Fruit fly (Drosophila melanogaster) whole organism, wandering third instar larva: ENCODE data around the gene Ns4.

Experiments
- CG32264 ChIP-seq: fragments of 200-800 bp; sonication (Bioruptor generic); optimal IDR thresholded peaks from 2 replicates; lab custom pipeline; 2016; ENCODE audit warnings: missing biosample characterization, missing genetic modification characterization
- HLH106 ChIP-seq: fragments of 200-800 bp; optimal IDR thresholded peaks from 3 replicates; lab custom pipeline; 2019; ENCODE audit warnings: missing biosample characterization, mild to moderate bottlenecking, missing genetic modification characterization, moderate library complexity
- Hr83 ChIP-seq: fragments of 200-300 bp; sonication (Bioruptor generic); optimal IDR thresholded peaks from 2 replicates; lab custom pipeline; 2016; ENCODE audit warnings: missing biosample characterization, mild to moderate bottlenecking, missing genetic modification characterization, moderate library complexity; ENCODE audit not compliant: poor library complexity, severe bottlenecking
- Jra ChIP-seq: sonication (Bioruptor generic); optimal IDR thresholded peaks from 2 replicates; lab custom pipeline; 2016; ENCODE audit warnings: missing biosample characterization, missing genetic modification characterization
- N ChIP-seq: fragments of >200 bp; optimal IDR thresholded peaks from 2 replicates; lab custom pipeline; 2018; ENCODE audit warnings: missing biosample characterization, missing external identifiers, missing genetic modification characterization
- OdsH ChIP-seq: fragments of 200-800 bp; sonication (Bioruptor generic); optimal IDR thresholded peaks from 2 replicates; lab custom pipeline; 2016; ENCODE audit warnings: missing biosample characterization, mild to moderate bottlenecking, missing genetic modification characterization
- Rel ChIP-seq, 2 experiments: fragments of 200-800 bp; sonication (Bioruptor generic) in 1 of 2; optimal IDR thresholded peaks; 2 replicates in 1 of 2; 3 replicates in 1 of 2; lab custom pipeline; 2016 to 2019; ENCODE audit warnings: mild to moderate bottlenecking in 2 of 2, missing biosample characterization in 2 of 2, missing genetic modification characterization in 2 of 2, moderate library complexity in 1 of 2
- dl ChIP-seq, 2 experiments: fragments of 175-275, 200-275 bp in 1 of 2; fragments of 200-275 bp in 1 of 2; sonication (Bioruptor generic); optimal IDR thresholded peaks; lab custom pipeline; 2018; ENCODE audit warnings: mild to moderate bottlenecking in 2 of 2, missing biosample characterization in 2 of 2, missing genetic modification characterization in 2 of 2, moderate library complexity in 2 of 2; ENCODE audit not compliant: partially characterized antibody in 2 of 2, insufficient read depth in 1 of 2
- dmrt93B ChIP-seq: fragments of 200-800 bp; sonication (Bioruptor generic); optimal IDR thresholded peaks from 2 replicates; lab custom pipeline; 2018; ENCODE audit warnings: missing biosample characterization, mild to moderate bottlenecking, missing genetic modification characterization
- ey ChIP-seq: fragments of 200-800 bp; sonication (Bioruptor generic); optimal IDR thresholded peaks from 2 replicates; lab custom pipeline; 2016; ENCODE audit warnings: missing biosample characterization, missing genetic modification characterization
- foxo ChIP-seq, 2 experiments: fragments of 200-800 bp; sonication (Bioruptor generic); optimal IDR thresholded peaks; 2 replicates in 1 of 2; 3 replicates in 1 of 2; lab custom pipeline; 2016 to 2017; ENCODE audit warnings: missing biosample characterization in 2 of 2, missing genetic modification characterization in 2 of 2
- fru ChIP-seq: fragments of 200-800 bp; sonication (Bioruptor generic); optimal IDR thresholded peaks from 3 replicates; lab custom pipeline; 2016; ENCODE audit warnings: missing biosample characterization, mild to moderate bottlenecking, missing genetic modification characterization
- h ChIP-seq: fragments of 200-800 bp; sonication (Bioruptor generic); optimal IDR thresholded peaks from 3 replicates; lab custom pipeline; 2016; ENCODE audit warnings: missing biosample characterization, mild to moderate bottlenecking, missing genetic modification characterization
- jim ChIP-seq: fragments of 175-275, 200-325 bp; sonication (Bioruptor generic); optimal IDR thresholded peaks from 2 replicates; lab custom pipeline; 2016; ENCODE audit warnings: missing biosample characterization, mild to moderate bottlenecking, missing genetic modification characterization
- lola ChIP-seq: fragments of >200 bp; optimal IDR thresholded peaks from 2 replicates; lab custom pipeline; 2017; ENCODE audit warnings: missing biosample characterization, missing genetic modification characterization
- pan ChIP-seq: fragments of >200 bp; optimal IDR thresholded peaks from 2 replicates; lab custom pipeline; 2017
- psq ChIP-seq: fragments of 200-800 bp; sonication (Bioruptor generic); optimal IDR thresholded peaks from 3 replicates; lab custom pipeline; 2017; ENCODE audit warnings: missing biosample characterization, mild to moderate bottlenecking, missing genetic modification characterization, moderate library complexity
- rgr ChIP-seq: fragments of 200-800 bp; sonication (Bioruptor generic); optimal IDR thresholded peaks from 3 replicates; lab custom pipeline; 2016; ENCODE audit warnings: missing biosample characterization, mild to moderate bottlenecking, missing genetic modification characterization
- sage ChIP-seq: fragments of 200-800 bp; sonication (Bioruptor generic); optimal IDR thresholded peaks from 2 replicates; lab custom pipeline; 2016; ENCODE audit warnings: missing biosample characterization, mild to moderate bottlenecking, missing genetic modification characterization
- woc ChIP-seq: sonication (Bioruptor generic); optimal IDR thresholded peaks from 2 replicates; lab custom pipeline; 2016; ENCODE audit warnings: missing biosample characterization, mild to moderate bottlenecking, missing genetic modification characterization

Gene Ns4

dm6 chr2L:20799991-20800897 is 48.0 kb downstream of the Ns4 start (continued):
- no peak for TF ChIP-seq pan
- peak; percentile 96 for TF ChIP-seq CG32264 (GFP tag; lab: Kevin White, UChicago)

dm6 chr2L:20801801-20802200 is 49.5 kb downstream of the Ns4 start:
- TF ChIP-seq sage (GFP tag; lab: Kevin White, UChicago) (no peak), Rel (GFP tag; optimal IDR thresholded peaks at IDR 0.05; lab: Kevin White, UChicago) (no peak), Rel (tag; optimal IDR thresholded peaks at IDR 0.05; lab: Kevin White, UChicago) (peak; percentile 27), woc (no peak)
- TF ChIP-seq, all 38 proteins: peak for 1

- TF ChIP-seq HLH106 (tag; lab: Kevin White, UChicago): peak; percentile 65
- TF ChIP-seq ey (GFP tag; lab: Kevin White, UChicago): peak; percentile 33
- TF ChIP-seq rgr (GFP tag; lab: Kevin White, UChicago): peak; percentile 11
- no peak for TF ChIP-seq Jra (GFP tag; lab: Kevin White, UChicago)
- TF ChIP-seq fru (GFP tag; lab: Kevin White, UChicago): peak; percentile 21
- no peak for TF ChIP-seq lola
- peak; percentile 38 for TF ChIP-seq dmrt93B (GFP tag; lab: Kevin White, UChicago)
- peak; percentile 71 for TF ChIP-seq h
- TF ChIP-seq woc: peak; percentile 59
- peak in 1 of 2 experiments; percentile 47 for TF ChIP-seq foxo (GFP tag; optimal IDR thresholded peaks at IDR 0.05; lab: Kevin White, UChicago)
- no peak for TF ChIP-seq dl (GFP tag; optimal IDR thresholded peaks at IDR 0.05; lab: Kevin White, UChicago; ENCODE audit: insufficient read depth in 1 of 2, partially characterized antibody in 2 of 2)
- peak; percentile 23 for TF ChIP-seq sage (GFP tag; lab: Kevin White, UChicago)
Measured at dm6 chr2L:20802204-20802603, 49.9 kb downstream of the Ns4 start.

DNA sequence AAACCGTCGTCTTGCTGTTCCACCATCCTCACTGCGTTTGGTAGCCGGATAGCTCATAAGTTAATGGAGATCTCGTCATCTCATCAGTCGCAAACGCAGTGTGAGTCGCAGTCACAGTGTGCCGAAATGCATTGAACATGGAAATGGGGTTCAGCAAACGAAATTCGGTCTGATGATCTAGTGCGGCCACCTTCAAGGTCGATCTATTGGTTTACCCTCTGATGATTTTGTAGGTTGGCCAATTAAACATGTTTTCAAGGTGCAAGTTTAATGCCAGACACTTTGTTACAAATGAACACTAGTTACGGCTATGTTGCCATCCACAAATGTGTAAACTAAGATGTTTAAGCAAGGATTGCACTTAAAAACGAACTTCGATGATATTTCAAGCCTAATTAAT is 50.6 kb downstream of the Ns4 start:
- TF ChIP-seq CG32264 (GFP tag; lab: Kevin White, UChicago) (no peak), N (no peak), jim (GFP tag; lab: Kevin White, UChicago) (no peak), OdsH (no peak), Hr83 (no peak)

- TF ChIP-seq psq (GFP tag; lab: Kevin White, UChicago) (peak; percentile 22), OdsH (no peak)
Measured at dm6 chr2L:20803733-20804164, 51.5 kb downstream of the Ns4 start.
